Worm (Caenorhabditis elegans): ENCODE data around the gene gly-7.

ce11 chrV:1829973-1830372, 8.8 kb upstream of the gly-7 start, which contains the start of gene Y32G9B.1:
- TF ChIP-seq unc-62 (GFP tag; optimal IDR thresholded peaks at IDR 0.05) (no peak), nhr-25 (tag; optimal IDR thresholded peaks at IDR 0.05) (peak; percentile 48), ZK546.5 (tag; optimal IDR thresholded peaks at IDR 0.05) (no peak), ceh-82 (tag; optimal IDR thresholded peaks at IDR 0.05) (no peak), lin-39 (tag; optimal IDR thresholded peaks at IDR 0.05) (no peak), nhr-77 (tag; optimal IDR thresholded peaks at IDR 0.05) (no peak), elt-3 (tag; optimal IDR thresholded peaks at IDR 0.05) (no peak), nhr-76 (tag; optimal IDR thresholded peaks at IDR 0.05) (no peak), aly-2 (tag; optimal IDR thresholded peaks at IDR 0.05) (no peak), pha-4 (tag; optimal IDR thresholded peaks at IDR 0.05) (no peak), zag-1 (tag; optimal IDR thresholded peaks at IDR 0.05) (no peak), skn-1 (tag; optimal IDR thresholded peaks at IDR 0.05) (no peak)

Measured in whole organism, L3 larva.